Worm (Caenorhabditis elegans): Measurements from ENCODE around the gene gsto-1.

The gsto-1 gene

ce11 chrIII:7940819-7941218 lies 6.0 kb downstream of the gsto-1 start, which contains the start of gene C29E4.12 (continued):
- TF ChIP-seq dpl-1 (GFP tag; optimal IDR thresholded peaks at IDR 0.05) (peak; percentile 96 to 98 (median 98)), vab-15 (tag; optimal IDR thresholded peaks at IDR 0.05) (no peak), ztf-11 (tag; optimal IDR thresholded peaks at IDR 0.05) (peak in 1 of 2 experiments; percentile 18), jun-1 (tag; optimal IDR thresholded peaks at IDR 0.05) (peak; percentile 69), sptf-1 (tag; optimal IDR thresholded peaks at IDR 0.05) (no peak), egl-13 (tag; optimal IDR thresholded peaks at IDR 0.05) (peak; percentile 26), rnt-1 (tag; optimal IDR thresholded peaks at IDR 0.05) (peak; percentile 87), mef-2 (tag; optimal IDR thresholded peaks at IDR 0.05) (no peak), blmp-1 (tag; optimal IDR thresholded peaks at IDR 0.05) (peak; percentile 51), pqm-1 (tag; optimal IDR thresholded peaks at IDR 0.05) (no peak), tbx-2 (tag; optimal IDR thresholded peaks at IDR 0.05) (peak; percentile 77), nhr-84 (tag; optimal IDR thresholded peaks at IDR 0.05) (no peak), nhr-71 (tag; optimal IDR thresholded peaks at IDR 0.05) (peak; percentile 82), nhr-20 (tag; optimal IDR thresholded peaks at IDR 0.05) (peak; percentile 74), lin-15B (tag; optimal IDR thresholded peaks at IDR 0.05) (peak; percentile 91), efl-1 (optimal IDR thresholded peaks at IDR 0.05) (peak; percentile 82 to 98), efl-1 (GFP tag; optimal IDR thresholded peaks at IDR 0.05 in 1 of 2) (peak; percentile 98 to 100), ceh-8 (GFP tag; optimal IDR thresholded peaks at IDR 0.05) (no peak), efl-3 (GFP tag; optimal IDR thresholded peaks at IDR 0.05) (no peak), lin-35 (GFP tag; optimal IDR thresholded peaks at IDR 0.05) (peak; percentile 98 to 99), aly-2 (tag; optimal IDR thresholded peaks at IDR 0.05) (peak; percentile 64), tlp-1 (tag; optimal IDR thresholded peaks at IDR 0.05) (no peak), zag-1 (tag; optimal IDR thresholded peaks at IDR 0.05) (no peak), nhr-47 (tag; optimal IDR thresholded peaks at IDR 0.05) (peak; percentile 84), xbp-1 (tag; optimal IDR thresholded peaks at IDR 0.05) (peak; percentile 78), unc-130 (tag; optimal IDR thresholded peaks at IDR 0.05) (peak; percentile 40), nhr-12 (tag; optimal IDR thresholded peaks at IDR 0.05) (no peak), snpc-4 (tag; optimal IDR thresholded peaks at IDR 0.05) (peak; percentile 27), lsy-2 (tag; optimal IDR thresholded peaks at IDR 0.05) (peak; percentile 84 to 92), C34B4.2 (tag; optimal IDR thresholded peaks at IDR 0.05) (no peak), fos-1 (tag; optimal IDR thresholded peaks at IDR 0.05) (peak; percentile 7), unc-86 (tag; optimal IDR thresholded peaks at IDR 0.05) (peak; percentile 53), nhr-19 (GFP tag; conservative IDR thresholded peaks at IDR 0.05) (peak; percentile 79), mep-1 (tag; optimal IDR thresholded peaks at IDR 0.05) (peak; percentile 52), hlh-4 (tag; optimal IDR thresholded peaks at IDR 0.05) (no peak), ceh-88 (GFP tag; IDR thresholded peaks at IDR 0.05) (no peak), ets-5 (GFP tag; IDR thresholded peaks at IDR 0.05) (no peak), swsn-7 (tag; optimal IDR thresholded peaks at IDR 0.05) (peak; percentile 71), unc-62 (GFP tag; optimal IDR thresholded peaks at IDR 0.05) (no peak), C04F5.9 (tag; optimal IDR thresholded peaks at IDR 0.05) (peak; percentile 63), lir-3 (tag; optimal IDR thresholded peaks at IDR 0.05; ENCODE audit: poor library complexity) (peak; percentile 61), mab-9 (GFP tag; IDR thresholded peaks at IDR 0.05) (no peak), C16A3.4 (tag; optimal IDR thresholded peaks at IDR 0.05) (peak; percentile 82), nhr-90 (tag; optimal IDR thresholded peaks at IDR 0.05; ENCODE audit: poor library complexity) (peak; percentile 70), nhr-11 (tag; optimal IDR thresholded peaks at IDR 0.05) (peak; percentile 59), alr-1 (tag; optimal IDR thresholded peaks at IDR 0.05; ENCODE audit: borderline replicate concordance) (no peak), hpl-2 (GFP tag; optimal IDR thresholded peaks at IDR 0.05) (no peak), elt-3 (tag; optimal IDR thresholded peaks at IDR 0.05) (peak in 2 of 6 experiments; percentile 4 to 64), ztf-4 (tag; optimal IDR thresholded peaks at IDR 0.05) (no peak), aha-1 (tag; optimal IDR thresholded peaks at IDR 0.05) (no peak), irx-1 (tag; optimal IDR thresholded peaks at IDR 0.05) (peak; percentile 62), sup-37 (GFP tag; optimal IDR thresholded peaks at IDR 0.05) (no peak), Y116A8C.19 (tag; optimal IDR thresholded peaks at IDR 0.05; ENCODE audit: borderline replicate concordance) (no peak), nhr-85 (tag) (peak; percentile 86)
